Worm (Caenorhabditis elegans) whole organism, L4 larva: ENCODE results near the gene npp-5.
A peak's percentile ranks its signal among the peaks of the same experiment; 100 is the strongest.

Source experiments
- aly-2 ChIP-seq: sonication (generic microtip); optimal IDR thresholded peaks from 2 replicates; lab custom pipeline; 2018; ENCODE audit warnings: missing biosample characterization, missing genetic modification characterization
- ama-1 ChIP-seq: fragments of 150-350 bp; optimal IDR thresholded peaks from 2 replicates; lab custom pipeline; 2014; ENCODE audit warnings: inconsistent platforms, mixed read lengths
- dpl-1 ChIP-seq: fragments of 150-350 bp; optimal IDR thresholded peaks from 2 replicates; lab custom pipeline; 2014; ENCODE audit warnings: missing biosample characterization, missing genetic modification reagents, missing genetic modification characterization
- egl-27 ChIP-seq: sonication (generic microtip); optimal IDR thresholded peaks from 3 replicates; lab custom pipeline; 2017; ENCODE audit warnings: missing biosample characterization, missing genetic modification reagents, missing genetic modification characterization
- gei-8 ChIP-seq: fragments of 200-800 bp; sonication (Bioruptor generic); optimal IDR thresholded peaks from 2 replicates; lab custom pipeline; 2018; ENCODE audit warnings: mild to moderate bottlenecking, missing genetic modification characterization, missing compliant biosample characterization
- lin-39 ChIP-seq: fragments of 150-350 bp; optimal IDR thresholded peaks from 2 replicates; lab custom pipeline; 2014; ENCODE audit warnings: missing biosample characterization, missing genetic modification reagents, missing genetic modification characterization
- nhr-237 ChIP-seq: sonication (generic microtip); optimal IDR thresholded peaks from 2 replicates; lab custom pipeline; 2017; ENCODE audit warnings: missing biosample characterization, missing genetic modification characterization
- nhr-41 ChIP-seq: fragments of 200-800 bp; sonication (Bioruptor generic); IDR thresholded peaks from 2 replicates; pipeline ENCODE4 v1.3.6; 2022; ENCODE audit warnings: missing genetic modification reagents, missing genetic modification characterization, missing compliant biosample characterization
- pha-4 ChIP-seq, 2 experiments: fragments of 150-350 bp in 1 of 2; fragments of 200-800 bp in 1 of 2; sonication (Bioruptor generic) in 1 of 2; IDR thresholded peaks in 1 of 2; optimal IDR thresholded peaks in 1 of 2; 2 replicates each; pipeline versions ENCODE4 v1.3.6 to Lab custom; 2014 to 2022; ENCODE audit warnings: missing genetic modification characterization in 2 of 2, missing genetic modification reagents in 2 of 2, missing biosample characterization in 1 of 2, missing compliant biosample characterization in 1 of 2
- snpc-4 ChIP-seq: fragments of 150-350 bp; optimal IDR thresholded peaks from 2 replicates; lab custom pipeline; 2014; ENCODE audit warnings: missing biosample characterization, missing genetic modification characterization
- unc-39 ChIP-seq: sonication (generic microtip); optimal IDR thresholded peaks from 2 replicates; lab custom pipeline; 2017; ENCODE audit warnings: missing biosample characterization, missing genetic modification characterization
- unc-62 ChIP-seq, 3 experiments: fragments of 150-350 bp in 1 of 3; sonication (generic microtip); optimal IDR thresholded peaks in 2 of 3; peaks in 1 of 3; 1 replicate in 1 of 3; 2 replicates in 2 of 3; lab custom pipeline; 2014 to 2017; ENCODE audit warnings: missing biosample characterization in 3 of 3, missing genetic modification characterization in 3 of 3, missing genetic modification reagents in 3 of 3, missing genotype in 1 of 3
- zfp-2 ChIP-seq: sonication (generic microtip); optimal IDR thresholded peaks from 2 replicates; lab custom pipeline; 2016; ENCODE audit warnings: mild to moderate bottlenecking, missing genetic modification characterization, missing compliant biosample characterization

ce11 chrII:11634681-11635527 is 35.3 kb upstream of the npp-5 start:
- TF ChIP-seq gei-8 (GFP tag; lab: Kevin White, UChicago) (no peak), nhr-237 (tag; lab: Kevin White, UChicago) (no peak), zfp-2 (no peak), egl-27 (tag; lab: Kevin White, UChicago) (no peak), dpl-1 (peak; percentile 2), unc-39 (tag; lab: Kevin White, UChicago) (no peak), ama-1 (lab: Kevin White, UChicago) (peak; percentile 77), nhr-41 (no peak), aly-2 (tag; lab: Kevin White, UChicago) (no peak), snpc-4 (tag; lab: Kevin White, UChicago) (no peak), unc-62 (GFP tag; optimal IDR thresholded peaks at IDR 0.05 in 1 of 2; lab: Kevin White, UChicago) (no peak), unc-62 (tag; optimal IDR thresholded peaks at IDR 0.05; lab: Kevin White, UChicago) (no peak), lin-39 (tag; lab: Kevin White, UChicago) (no peak), pha-4 (GFP tag; IDR thresholded peaks at IDR 0.05; lab: Robert Waterston, UW) (peak; percentile 78), pha-4 (tag; optimal IDR thresholded peaks at IDR 0.05; lab: Kevin White, UChicago) (peak; percentile 57)
